Worm (Caenorhabditis elegans): Measurements from ENCODE around the gene F56D5.2.
A peak's percentile ranks its signal among the peaks of the same experiment; 100 is the strongest.

F56D5.2 gene

ce11 chrIV:9398512-9398911 lies at the start of gene F56D5.2:
F56D5.2 (minus strand) TSS chrIV:9398612.
- no peak for TF ChIP-seq eor-1 (tag; optimal IDR thresholded peaks at IDR 0.05)
- TF ChIP-seq nfya-1 (tag; optimal IDR thresholded peaks at IDR 0.05; ENCODE audit: insufficient read depth), result no peak

ce11 chrIV:9447209-9447608 lies 48.8 kb upstream of the F56D5.2 start, which contains the start of gene hsp-12.6:
hsp-12.6 (minus strand) TSS chrIV:9447228.
- no peak for TF ChIP-seq mdl-1 (tag; optimal IDR thresholded peaks at IDR 0.05)
- TF ChIP-seq sea-2 (GFP tag; optimal IDR thresholded peaks at IDR 0.05), result no peak
- TF ChIP-seq zag-1 (tag; optimal IDR thresholded peaks at IDR 0.05), result no peak
- TF ChIP-seq fos-1 (tag; optimal IDR thresholded peaks at IDR 0.05), result no peak
- TF ChIP-seq jun-1 (tag; optimal IDR thresholded peaks at IDR 0.05), result no peak
- TF ChIP-seq elt-3 (tag; optimal IDR thresholded peaks at IDR 0.05), result no peak
- no peak for TF ChIP-seq nhr-67 (tag; optimal IDR thresholded peaks at IDR 0.05)
- no peak for TF ChIP-seq lin-15B (tag; optimal IDR thresholded peaks at IDR 0.05)
- TF ChIP-seq nhr-76 (tag; optimal IDR thresholded peaks at IDR 0.05), result no peak
- TF ChIP-seq fkh-10 (GFP tag; optimal IDR thresholded peaks at IDR 0.05), result no peak
- no peak for TF ChIP-seq unc-39 (tag; optimal IDR thresholded peaks at IDR 0.05)
- TF ChIP-seq nhr-11 (tag; optimal IDR thresholded peaks at IDR 0.05), result no peak

ce11 chrIV:9445407-9445806 lies 47.0 kb upstream of the F56D5.2 start, which contains the start of gene hsp-12.3:
hsp-12.3 (minus strand) TSS chrIV:9445507.
- TF ChIP-seq ZK546.5 (tag; optimal IDR thresholded peaks at IDR 0.05) (no peak), egl-27 (tag; optimal IDR thresholded peaks at IDR 0.05) (no peak), lsy-12 (tag; optimal IDR thresholded peaks at IDR 0.05) (no peak), elt-2 (tag; optimal IDR thresholded peaks at IDR 0.05) (no peak), nhr-43 (tag; optimal IDR thresholded peaks at IDR 0.05; ENCODE audit: poor library complexity, severe bottlenecking) (no peak), aly-2 (tag; optimal IDR thresholded peaks at IDR 0.05) (no peak), nhr-76 (tag; optimal IDR thresholded peaks at IDR 0.05) (no peak), fkh-2 (tag; optimal IDR thresholded peaks at IDR 0.05) (no peak), pqm-1 (tag; optimal IDR thresholded peaks at IDR 0.05) (no peak), hmg-11 (tag; optimal IDR thresholded peaks at IDR 0.05) (no peak), snpc-4 (tag; optimal IDR thresholded peaks at IDR 0.05) (no peak), elt-3 (tag; optimal IDR thresholded peaks at IDR 0.05) (no peak), fos-1 (tag; optimal IDR thresholded peaks at IDR 0.05) (no peak), mdl-1 (tag; optimal IDR thresholded peaks at IDR 0.05) (no peak), lin-39 (tag; optimal IDR thresholded peaks at IDR 0.05) (no peak), nhr-12 (tag; optimal IDR thresholded peaks at IDR 0.05) (no peak), daf-12 (tag; optimal IDR thresholded peaks at IDR 0.05) (no peak)

- TF ChIP-seq nhr-77 (tag; optimal IDR thresholded peaks at IDR 0.05) (peak; percentile 84), nhr-28 (tag; optimal IDR thresholded peaks at IDR 0.05) (peak; percentile 2), mml-1 (tag; optimal IDR thresholded peaks at IDR 0.05) (no peak), skn-1 (tag; optimal IDR thresholded peaks at IDR 0.05) (peak; percentile 54), lin-39 (tag; optimal IDR thresholded peaks at IDR 0.05) (peak; percentile 93), nfya-1 (tag; optimal IDR thresholded peaks at IDR 0.05; ENCODE audit: insufficient read depth) (peak; percentile 94), ama-1 (optimal IDR thresholded peaks at IDR 0.05) (peak; percentile 98), elt-1 (tag; optimal IDR thresholded peaks at IDR 0.05) (peak; percentile 52), egl-5 (tag; optimal IDR thresholded peaks at IDR 0.05) (peak; percentile 65), egl-27 (tag; optimal IDR thresholded peaks at IDR 0.05) (peak; percentile 82), nhr-67 (tag; optimal IDR thresholded peaks at IDR 0.05) (no peak), snpc-4 (tag; optimal IDR thresholded peaks at IDR 0.05) (peak; percentile 100), lin-15B (tag; optimal IDR thresholded peaks at IDR 0.05) (peak; percentile 88), fkh-10 (GFP tag; optimal IDR thresholded peaks at IDR 0.05) (peak; percentile 46), R02D3.7 (tag; optimal IDR thresholded peaks at IDR 0.05) (peak; percentile 76), fkh-2 (tag; optimal IDR thresholded peaks at IDR 0.05) (peak; percentile 66), pqm-1 (tag; optimal IDR thresholded peaks at IDR 0.05) (peak; percentile 93), nhr-11 (tag; optimal IDR thresholded peaks at IDR 0.05) (peak; percentile 9), mdl-1 (tag; optimal IDR thresholded peaks at IDR 0.05) (peak; percentile 63), zag-1 (tag; optimal IDR thresholded peaks at IDR 0.05) (no peak), nhr-12 (tag; optimal IDR thresholded peaks at IDR 0.05) (no peak), ceh-82 (tag; optimal IDR thresholded peaks at IDR 0.05) (peak; percentile 81), daf-12 (tag; optimal IDR thresholded peaks at IDR 0.05) (no peak), hmg-11 (tag; optimal IDR thresholded peaks at IDR 0.05) (peak; percentile 95), elt-2 (tag; optimal IDR thresholded peaks at IDR 0.05) (peak; percentile 83), elt-3 (tag; optimal IDR thresholded peaks at IDR 0.05) (peak in 2 of 3 experiments; percentile 6 to 64), jun-1 (tag; optimal IDR thresholded peaks at IDR 0.05) (peak; percentile 91), nhr-237 (tag; optimal IDR thresholded peaks at IDR 0.05) (no peak), fos-1 (tag; optimal IDR thresholded peaks at IDR 0.05) (peak; percentile 83), unc-39 (tag; optimal IDR thresholded peaks at IDR 0.05) (no peak), nhr-43 (tag; optimal IDR thresholded peaks at IDR 0.05; ENCODE audit: poor library complexity, severe bottlenecking) (peak; percentile 89), ceh-28 (tag; optimal IDR thresholded peaks at IDR 0.05) (peak; percentile 83), ztf-4 (tag; optimal IDR thresholded peaks at IDR 0.05) (peak; percentile 80), pha-4 (tag; optimal IDR thresholded peaks at IDR 0.05) (peak; percentile 98), nhr-23 (tag; optimal IDR thresholded peaks at IDR 0.05) (peak; percentile 91), unc-62 (GFP tag; optimal IDR thresholded peaks at IDR 0.05) (peak; percentile 45), nhr-76 (tag; optimal IDR thresholded peaks at IDR 0.05) (peak; percentile 86), nhr-25 (tag; optimal IDR thresholded peaks at IDR 0.05) (peak; percentile 97)
These were observed 46.1 kb upstream of the F56D5.2 start for ce11 chrIV:9444417-9445026.

Measured in whole organism, L3 larva.